Worm (Caenorhabditis elegans): ENCODE data around the gene F46B6.4.

The F46B6.4 gene

DNA sequence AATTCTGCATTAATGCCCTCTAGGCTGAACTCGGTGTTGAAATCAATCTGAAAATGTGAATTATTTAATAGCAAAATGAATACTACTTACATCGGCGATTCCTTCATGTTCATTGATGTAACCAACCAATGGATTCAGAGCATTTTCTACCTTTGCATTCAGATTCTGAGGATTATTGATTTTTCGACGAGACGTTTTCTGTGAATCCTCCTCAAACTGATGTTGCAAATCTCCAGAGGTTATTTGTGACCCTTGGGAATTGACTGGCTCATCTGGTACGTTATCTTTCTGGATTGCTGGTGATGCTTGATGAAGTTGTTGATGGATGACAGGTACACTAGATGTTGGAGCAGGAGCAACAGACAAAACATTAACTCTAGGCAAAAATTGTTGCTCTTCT lies 2.7 kb upstream of the F46B6.4 start:
- no peak for TF ChIP-seq lin-32 (GFP tag; optimal IDR thresholded peaks at IDR 0.05)
- TF ChIP-seq unc-62 (GFP tag; optimal IDR thresholded peaks at IDR 0.05), result no peak
- no peak for TF ChIP-seq mls-2 (tag; optimal IDR thresholded peaks at IDR 0.05)
- no peak for TF ChIP-seq unc-39 (tag; optimal IDR thresholded peaks at IDR 0.05)
- TF ChIP-seq mab-5 (tag; optimal IDR thresholded peaks at IDR 0.05), result no peak
- TF ChIP-seq sptf-1 (tag; optimal IDR thresholded peaks at IDR 0.05), result no peak
- TF ChIP-seq unc-120 (tag; optimal IDR thresholded peaks at IDR 0.05; ENCODE audit: poor library complexity, severe bottlenecking), result no peak

DNA sequence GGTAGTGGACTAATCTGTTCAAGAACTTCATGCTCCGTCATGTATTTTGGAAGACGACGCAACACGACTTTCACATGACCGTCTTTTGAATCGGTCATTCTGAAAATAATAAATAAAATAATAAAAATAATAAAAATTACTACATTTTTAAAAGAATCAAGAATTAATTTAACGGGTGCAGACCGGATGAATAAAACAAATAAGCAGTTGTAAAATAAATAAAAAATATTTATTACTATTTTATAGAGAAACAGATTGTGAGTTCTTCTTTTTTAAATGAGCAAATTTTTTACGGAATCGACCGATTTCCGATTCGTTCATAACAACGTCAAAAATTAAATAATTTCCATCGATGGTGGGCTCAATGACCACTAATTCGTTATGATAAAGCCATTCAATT lies 1.7 kb downstream of the F46B6.4 start, which contains the start of gene smg-4:
smg-4 (minus strand) TSS at position 101 of the 400 bp plus-strand sequence.
- no peak for TF ChIP-seq nhr-2 (tag; optimal IDR thresholded peaks at IDR 0.05)
- TF ChIP-seq nhr-28 (tag; optimal IDR thresholded peaks at IDR 0.05), result no peak
- no peak for TF ChIP-seq ham-2 (GFP tag; optimal IDR thresholded peaks at IDR 0.05)
- no peak for TF ChIP-seq nhr-237 (tag; optimal IDR thresholded peaks at IDR 0.05)
- TF ChIP-seq M03D4.4 (tag; optimal IDR thresholded peaks at IDR 0.05), result no peak
- TF ChIP-seq blmp-1 (tag; optimal IDR thresholded peaks at IDR 0.05), result no peak
- TF ChIP-seq unc-62 (GFP tag; optimal IDR thresholded peaks at IDR 0.05), result no peak
- TF ChIP-seq lin-13 (tag; optimal IDR thresholded peaks at IDR 0.05), result no peak
- TF ChIP-seq lsy-2 (tag; optimal IDR thresholded peaks at IDR 0.05), result no peak
- no peak for TF ChIP-seq tbx-8 (GFP tag; optimal IDR thresholded peaks at IDR 0.05)
- no peak for TF ChIP-seq flh-1 (GFP tag; optimal IDR thresholded peaks at IDR 0.05)
- TF ChIP-seq lin-32 (GFP tag; optimal IDR thresholded peaks at IDR 0.05), result no peak

DNA sequence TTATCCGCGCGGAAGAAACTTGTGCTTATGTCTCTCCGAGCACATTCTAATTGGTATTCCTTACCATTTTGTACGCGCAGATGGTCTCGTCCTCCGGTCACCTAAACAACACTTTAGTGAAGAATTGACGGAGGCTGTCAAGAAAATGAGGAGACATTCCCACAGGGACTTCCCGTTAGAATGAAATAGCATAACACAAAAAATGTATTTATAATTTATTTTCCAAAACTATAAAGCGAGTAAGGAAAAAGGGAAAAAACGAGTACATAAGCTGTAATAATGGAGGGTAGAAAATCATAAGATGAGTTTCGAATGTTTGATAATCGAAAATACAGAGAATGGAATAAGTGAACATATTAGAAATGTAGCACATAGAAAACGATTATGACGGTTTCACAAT lies 3.6 kb downstream of the F46B6.4 start, which contains the start of gene F46B6.12:
F46B6.12 (minus strand) TSS at position 101 of the 400 bp plus-strand sequence.
- TF ChIP-seq nhr-237 (tag; optimal IDR thresholded peaks at IDR 0.05), result no peak
- no peak for TF ChIP-seq mep-1 (tag; optimal IDR thresholded peaks at IDR 0.05)
- no peak for TF ChIP-seq unc-39 (tag; optimal IDR thresholded peaks at IDR 0.05)
- no peak for TF ChIP-seq unc-62 (GFP tag; optimal IDR thresholded peaks at IDR 0.05)
- TF ChIP-seq lsy-2 (tag; optimal IDR thresholded peaks at IDR 0.05), result no peak
- no peak for TF ChIP-seq zip-8 (tag; optimal IDR thresholded peaks at IDR 0.05)
- TF ChIP-seq ztf-11 (tag; optimal IDR thresholded peaks at IDR 0.05), result no peak
- no peak for TF ChIP-seq M03D4.4 (tag; optimal IDR thresholded peaks at IDR 0.05)
- TF ChIP-seq ces-1 (GFP tag; optimal IDR thresholded peaks at IDR 0.05), result no peak
- TF ChIP-seq sptf-1 (tag; optimal IDR thresholded peaks at IDR 0.05), result no peak
- no peak for TF ChIP-seq snpc-4 (tag; optimal IDR thresholded peaks at IDR 0.05)
- no peak for TF ChIP-seq mls-2 (tag; optimal IDR thresholded peaks at IDR 0.05)
- no peak for TF ChIP-seq cnd-1 (tag; optimal IDR thresholded peaks at IDR 0.05)
- TF ChIP-seq nhr-2 (tag; optimal IDR thresholded peaks at IDR 0.05), result no peak
- TF ChIP-seq nhr-12 (tag; optimal IDR thresholded peaks at IDR 0.05), result no peak
- TF ChIP-seq mab-5 (tag; optimal IDR thresholded peaks at IDR 0.05), result no peak

DNA sequence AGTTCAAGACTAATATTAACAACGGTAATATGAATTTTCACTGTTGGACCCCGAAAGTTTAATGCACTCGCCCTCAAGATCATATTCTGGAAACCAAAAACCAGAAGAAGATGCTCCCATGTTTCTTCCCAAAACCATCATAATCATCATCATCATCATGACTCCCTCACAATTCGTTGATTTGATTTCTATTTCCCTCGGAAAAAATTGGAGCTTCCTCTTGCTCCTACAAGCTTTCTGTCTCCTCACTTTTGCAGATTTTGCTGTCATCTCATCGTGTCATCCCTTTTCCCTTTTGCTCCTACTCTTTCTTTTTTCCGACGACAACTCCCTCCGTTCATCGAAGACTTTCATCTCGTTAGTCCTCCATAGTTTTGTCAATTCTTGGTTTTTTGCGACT lies 7.3 kb downstream of the F46B6.4 start, which contains the start of gene F46B6.2:
F46B6.2 (plus strand) TSS at position 316 of the 400 bp plus-strand sequence.
- TF ChIP-seq tbx-8 (GFP tag; optimal IDR thresholded peaks at IDR 0.05) (no peak), ces-1 (GFP tag; optimal IDR thresholded peaks at IDR 0.05) (peak; percentile 99)

DNA sequence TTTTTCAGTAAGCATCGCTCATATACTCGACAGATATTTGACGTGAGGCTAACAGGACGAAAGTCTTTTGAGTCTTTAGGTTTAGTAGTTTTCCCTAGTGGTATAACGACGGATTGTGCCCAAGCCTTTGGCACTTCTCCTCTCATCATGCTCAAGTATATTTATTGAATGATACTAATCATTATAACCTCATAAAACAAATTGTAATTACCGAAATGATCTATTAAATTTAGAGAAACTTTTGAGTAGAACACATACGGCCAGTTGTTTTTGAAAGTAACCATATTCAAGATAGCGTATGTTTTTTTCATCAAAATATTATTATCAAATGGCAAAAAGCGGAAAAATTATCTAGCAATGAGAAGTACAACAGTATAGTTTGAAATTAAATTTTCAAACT lies 8.0 kb downstream of the F46B6.4 start:
- TF ChIP-seq ces-1 (GFP tag; optimal IDR thresholded peaks at IDR 0.05) (peak; percentile 90), sptf-1 (tag; optimal IDR thresholded peaks at IDR 0.05) (no peak)

DNA sequence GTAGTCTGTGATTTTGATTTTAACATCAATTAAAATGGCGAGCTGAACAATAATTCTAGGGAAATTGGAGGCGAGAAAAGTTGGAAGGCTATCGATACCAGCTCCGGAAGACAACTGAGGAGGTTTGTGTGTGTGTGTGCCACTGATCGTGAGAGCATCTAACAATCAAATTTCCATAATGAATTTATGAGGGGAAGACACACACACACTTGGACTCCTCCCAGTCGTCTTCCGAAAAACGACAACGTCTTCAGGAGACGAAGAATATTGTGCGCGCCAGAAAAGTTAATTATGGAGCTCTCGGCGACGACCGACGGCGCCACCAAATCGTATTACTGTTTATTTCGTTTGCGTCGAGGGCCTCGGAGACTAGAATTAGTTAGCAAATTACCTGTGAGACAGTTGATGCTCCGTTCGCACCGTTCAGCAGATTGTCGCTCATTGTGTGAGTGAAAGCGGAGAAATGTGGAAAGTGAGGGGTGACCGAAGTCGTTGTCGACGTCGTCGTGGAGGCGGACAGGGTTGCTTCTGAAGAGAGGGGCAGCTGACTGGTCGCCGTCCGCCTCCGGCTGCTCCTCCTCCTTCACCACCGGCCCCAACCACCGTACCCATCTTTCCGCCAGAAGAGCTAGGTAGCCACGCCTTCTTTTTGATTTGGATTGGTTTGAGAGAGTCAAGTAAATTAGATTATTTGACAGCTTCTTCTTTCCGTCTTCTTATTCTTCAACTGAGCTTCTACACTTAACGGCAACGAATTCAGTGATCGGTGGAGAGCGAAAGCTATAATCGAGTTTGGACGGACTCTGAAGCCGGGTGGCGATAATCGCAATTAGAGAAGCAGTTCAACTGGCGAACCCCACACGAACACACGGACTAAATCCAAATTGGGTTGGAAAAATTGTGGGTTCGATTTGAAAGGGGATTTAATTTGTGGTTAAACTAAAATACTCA lies 10.2 kb downstream of the F46B6.4 start, which contains the start of gene unc-42:
unc-42 (minus strand) TSS at position 564 of the 951 bp plus-strand sequence.
- TF ChIP-seq nhr-76 (tag; optimal IDR thresholded peaks at IDR 0.05) (no peak), nhr-12 (tag; optimal IDR thresholded peaks at IDR 0.05) (no peak), pha-4 (tag; optimal IDR thresholded peaks at IDR 0.05) (no peak), tbx-8 (GFP tag; optimal IDR thresholded peaks at IDR 0.05) (no peak), mab-5 (tag; optimal IDR thresholded peaks at IDR 0.05) (no peak), ceh-43 (GFP tag; optimal IDR thresholded peaks at IDR 0.05) (no peak), nhr-28 (tag; optimal IDR thresholded peaks at IDR 0.05) (no peak), ces-1 (GFP tag; optimal IDR thresholded peaks at IDR 0.05) (peak; percentile 100), M03D4.4 (tag; optimal IDR thresholded peaks at IDR 0.05) (no peak)

Measured in whole organism, mixed stage, embryonic.